Worm (Caenorhabditis elegans) whole organism, L3 larva: ENCODE data around the gene T08G5.2.

ENCODE experiments used
- lin-39 ChIP-seq: fragments of 150-350 bp; optimal IDR thresholded peaks from 2 replicates; lab custom pipeline; 2018; ENCODE audit warnings: missing biosample characterization, missing genetic modification reagents, missing genetic modification characterization
- pha-4 ChIP-seq: fragments of 150-350 bp; optimal IDR thresholded peaks from 2 replicates; lab custom pipeline; 2014; ENCODE audit warnings: missing biosample characterization, missing genetic modification reagents, missing genetic modification characterization
- snpc-4 ChIP-seq: fragments of 150-350 bp; optimal IDR thresholded peaks from 2 replicates; lab custom pipeline; 2014; ENCODE audit warnings: missing biosample characterization, missing genetic modification characterization

- TF ChIP-seq lin-39 (tag; lab: Kevin White, UChicago) (no peak), snpc-4 (tag; lab: Kevin White, UChicago) (no peak), pha-4 (no peak)
Measured at ce11 chrV:14067816-14068296, 41.8 kb upstream of the T08G5.2 start, which contains the start of gene D1086.17.
